Worm (Caenorhabditis elegans) whole organism, L2 larva: ENCODE results near the gene F59B10.2.

Source experiments
- aly-2 ChIP-seq: fragments of 150-350 bp; optimal IDR thresholded peaks from 2 replicates; lab custom pipeline; 2014; ENCODE audit warnings: missing biosample characterization, missing genetic modification characterization
- elt-1 ChIP-seq: fragments of 150-350 bp; optimal IDR thresholded peaks from 2 replicates; lab custom pipeline; 2014; ENCODE audit warnings: missing biosample characterization, missing genetic modification characterization
- nhr-25 ChIP-seq: fragments of 150-350 bp; sonication (generic microtip); optimal IDR thresholded peaks from 3 replicates; lab custom pipeline; 2014; ENCODE audit warnings: missing biosample characterization, missing genetic modification characterization
- nhr-77 ChIP-seq: fragments of 150-350 bp; optimal IDR thresholded peaks from 2 replicates; lab custom pipeline; 2014; ENCODE audit warnings: missing biosample characterization, missing genetic modification characterization
- peb-1 ChIP-seq: fragments of 150-350 bp; optimal IDR thresholded peaks from 2 replicates; lab custom pipeline; 2014; ENCODE audit warnings: missing biosample characterization, missing genetic modification characterization
- snpc-4 ChIP-seq: fragments of 150-350 bp; optimal IDR thresholded peaks from 2 replicates; lab custom pipeline; 2014; ENCODE audit warnings: missing biosample characterization, missing genetic modification characterization
- unc-55 ChIP-seq: fragments of 150-350 bp; sonication (generic microtip); optimal IDR thresholded peaks from 3 replicates; lab custom pipeline; 2014; ENCODE audit warnings: missing biosample characterization, missing genetic modification reagents, missing genetic modification characterization

DNA sequence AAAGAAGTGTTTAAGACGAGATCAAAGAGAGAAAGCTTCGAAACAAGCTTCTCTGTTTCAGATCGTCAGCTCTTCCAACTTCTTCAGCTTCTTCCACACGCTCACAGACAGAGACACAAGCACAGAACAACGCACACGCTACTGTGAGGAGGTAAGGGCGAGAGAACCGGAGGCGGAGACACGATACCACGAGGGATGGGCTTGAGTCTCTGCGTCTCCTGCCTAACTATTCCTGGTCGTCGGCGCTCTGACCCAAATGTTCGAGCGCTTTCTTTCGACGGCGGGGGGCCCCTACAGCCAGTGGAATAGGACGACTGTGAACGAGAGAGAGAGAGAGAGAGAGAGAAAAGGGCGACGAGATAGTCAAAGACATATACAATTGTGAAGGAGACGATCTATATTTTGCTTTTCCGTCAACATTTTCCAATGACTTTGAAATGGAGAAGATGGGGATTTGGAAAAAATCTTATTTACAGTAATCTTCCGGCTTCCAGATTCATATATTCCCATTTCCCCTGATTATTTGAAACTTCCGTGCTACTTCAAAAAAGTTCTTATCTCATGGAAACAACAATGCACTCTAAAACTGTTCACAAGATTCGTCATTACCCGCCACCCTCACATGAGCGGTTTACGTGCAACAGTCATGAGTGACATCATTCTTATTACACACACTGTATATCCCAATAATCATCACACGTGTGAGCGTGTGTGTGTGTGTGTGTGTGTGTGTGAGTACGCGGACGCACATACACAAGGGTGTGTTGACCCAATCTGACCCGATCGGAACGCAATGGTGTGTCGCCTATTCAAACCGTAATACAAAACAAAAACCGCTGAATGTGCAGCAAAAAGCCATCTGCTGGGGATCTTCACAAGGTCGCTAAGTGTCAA lies 39.4 kb upstream of the F59B10.2 start:
- TF ChIP-seq peb-1 (tag; lab: Kevin White, UChicago) (peak; percentile 58), nhr-25 (peak; percentile 83), aly-2 (tag; lab: Kevin White, UChicago) (no peak), elt-1 (tag; lab: Kevin White, UChicago) (no peak), snpc-4 (tag; lab: Kevin White, UChicago) (no peak), unc-55 (GFP tag; lab: Kevin White, UChicago) (peak; percentile 84), nhr-77 (no peak)
